Worm (Caenorhabditis elegans): ENCODE data around the gene F09F9.2.

F09F9.2 gene

DNA sequence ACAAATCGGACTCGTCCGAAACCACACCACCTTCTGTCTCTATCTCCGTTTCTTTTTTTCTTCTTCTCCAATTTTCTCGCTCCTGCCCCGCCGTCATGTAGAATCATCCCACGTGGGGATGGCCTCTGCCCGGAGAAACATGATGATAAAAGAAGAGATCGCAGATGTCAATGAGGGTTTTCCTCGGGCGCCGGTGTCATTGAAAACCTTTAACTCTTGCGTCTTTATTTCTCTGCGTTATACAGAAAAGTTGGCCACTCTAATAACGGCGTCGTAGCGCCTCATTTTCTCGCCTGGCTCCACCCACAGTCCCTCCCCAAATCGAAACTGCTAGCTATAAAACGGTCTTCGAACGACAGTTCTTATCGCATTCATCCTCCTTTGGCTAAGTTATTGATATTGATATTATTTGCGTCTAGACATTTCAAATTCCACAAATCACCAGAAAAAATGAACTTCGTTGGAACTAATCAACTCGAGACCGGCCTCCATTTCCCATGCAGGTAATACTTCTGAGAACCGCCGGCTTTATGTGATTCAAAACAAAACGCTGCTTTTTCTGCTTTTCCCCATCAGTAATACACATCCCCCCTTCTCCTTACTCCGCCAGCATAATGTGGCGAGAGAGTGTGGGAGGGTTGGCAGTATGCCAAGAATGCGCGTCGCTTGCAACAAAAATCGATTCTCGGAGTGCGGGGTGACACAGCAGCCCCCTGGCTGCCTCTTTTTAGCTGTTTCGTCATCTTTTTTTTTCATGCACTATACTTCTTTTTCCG is 34.0 kb upstream of the F09F9.2 start (continued):
- TF ChIP-seq madf-5 (GFP tag; IDR thresholded peaks at IDR 0.05) = 0 out of 4 replicates have a peak, but pooled peaks have one; percentile 32 to 56
- TF ChIP-seq jun-1 (tag; optimal IDR thresholded peaks at IDR 0.05) = no peak
- TF ChIP-seq fos-1 (tag; optimal IDR thresholded peaks at IDR 0.05) = no peak
- TF ChIP-seq pha-4 (GFP tag; IDR thresholded peaks at IDR 0.05) = peak; percentile 38; the same call in 1 of the 2 replicates
- peak; percentile 55 for TF ChIP-seq pha-4 (tag; optimal IDR thresholded peaks at IDR 0.05)
- TF ChIP-seq T26A8.4 (GFP tag; IDR thresholded peaks at IDR 0.05) = peak; percentile 35
- peak in 1 of 2 experiments; percentile 98 for TF ChIP-seq unc-62 (GFP tag; optimal IDR thresholded peaks at IDR 0.05 in 1 of 2)
- no peak for TF ChIP-seq unc-62 (tag; optimal IDR thresholded peaks at IDR 0.05)
- TF ChIP-seq F44E2.7 (GFP tag; IDR thresholded peaks at IDR 0.05) = no peak
- no peak for TF ChIP-seq Y75B8A.6 (GFP tag; IDR thresholded peaks at IDR 0.05)
- TF ChIP-seq nhr-11 (tag; optimal IDR thresholded peaks at IDR 0.05) = peak; percentile 64
- TF ChIP-seq nhr-42 (GFP tag; IDR thresholded peaks at IDR 0.05) = 0 out of 2 replicates have a peak, but pooled peaks have one; percentile 47
- peak; percentile 47 for TF ChIP-seq dve-1 (tag; optimal IDR thresholded peaks at IDR 0.05; ENCODE audit: insufficient read depth)
- TF ChIP-seq mep-1 (tag; optimal IDR thresholded peaks at IDR 0.05) = peak; percentile 82
- no peak for TF ChIP-seq saeg-2 (GFP tag; IDR thresholded peaks at IDR 0.05)
- TF ChIP-seq dmd-9 (GFP tag; IDR thresholded peaks at IDR 0.05) = peak; percentile 82; the same call in 1 of the 2 replicates
- TF ChIP-seq hlh-11 (tag; optimal IDR thresholded peaks at IDR 0.05) = peak; percentile 95
- peak; percentile 53; the same call in 1 of the 2 replicates for TF ChIP-seq mxl-2 (GFP tag; conservative IDR thresholded peaks at IDR 0.05)
- peak; percentile 18; the same call in 1 of the 2 replicates for TF ChIP-seq mdt-29 (GFP tag; IDR thresholded peaks at IDR 0.05)
- TF ChIP-seq tra-1 (GFP tag; IDR thresholded peaks at IDR 0.05) = peak; percentile 29; the same call in 1 of the 2 replicates
- TF ChIP-seq attf-4 (tag; optimal IDR thresholded peaks at IDR 0.05) = no peak
- peak; percentile 9 for TF ChIP-seq nhr-6 (tag; optimal IDR thresholded peaks at IDR 0.05)
- TF ChIP-seq daf-8 (GFP tag; IDR thresholded peaks at IDR 0.05) = 0 out of 2 replicates have a peak, but pooled peaks have one; percentile 34
- peak; percentile 57; the same call in 1 of the 2 replicates for TF ChIP-seq ctbp-1 (GFP tag; IDR thresholded peaks at IDR 0.05)
- TF ChIP-seq zfp-2 (tag; optimal IDR thresholded peaks at IDR 0.05) = peak; percentile 36
- peak; percentile 11 to 48 for TF ChIP-seq lsy-2 (tag; optimal IDR thresholded peaks at IDR 0.05)
- TF ChIP-seq Y5F2A.4 (GFP tag; optimal IDR thresholded peaks at IDR 0.05) = peak; percentile 40
- TF ChIP-seq ZK337.2 (GFP tag; IDR thresholded peaks at IDR 0.05) = peak; percentile 42
- no peak for TF ChIP-seq lin-29 (GFP tag; IDR thresholded peaks at IDR 0.05)
- TF ChIP-seq T20F7.1 (GFP tag; optimal IDR thresholded peaks at IDR 0.05) = no peak
- peak; percentile 97 to 98 for TF ChIP-seq mdl-1 (tag; optimal IDR thresholded peaks at IDR 0.05)
- TF ChIP-seq nhr-25 (tag; optimal IDR thresholded peaks at IDR 0.05; ENCODE audit: borderline replicate concordance, insufficient read depth) = peak; percentile 95
- TF ChIP-seq egl-43 (GFP tag; IDR thresholded peaks at IDR 0.05) = peak; percentile 75
- peak; percentile 23 for TF ChIP-seq dpl-1 (GFP tag; optimal IDR thresholded peaks at IDR 0.05)
- TF ChIP-seq nhr-111 (GFP tag; optimal IDR thresholded peaks at IDR 0.05) = no peak
- no peak for TF ChIP-seq daf-19 (GFP tag; conservative IDR thresholded peaks at IDR 0.05)
- TF ChIP-seq F10B5.3 (tag; optimal IDR thresholded peaks at IDR 0.05) = no peak
- TF ChIP-seq dmd-8 (GFP tag; IDR thresholded peaks at IDR 0.05) = no peak
- peak in 1 of 2 experiments; percentile 34 for TF ChIP-seq daf-16 (GFP tag; optimal IDR thresholded peaks at IDR 0.05)
- TF ChIP-seq daf-16 (tag; optimal IDR thresholded peaks at IDR 0.05) = peak; percentile 70
- no peak for TF ChIP-seq tag-97 (GFP tag; IDR thresholded peaks at IDR 0.05)
- TF ChIP-seq sdz-12 (GFP tag; optimal IDR thresholded peaks at IDR 0.05) = no peak
- no peak for TF ChIP-seq vab-7 (GFP tag; IDR thresholded peaks at IDR 0.05)
- TF ChIP-seq nhr-77 (tag; optimal IDR thresholded peaks at IDR 0.05) = peak; percentile 49
- no peak for TF ChIP-seq F26F4.8 (GFP tag; conservative IDR thresholded peaks at IDR 0.05)
- TF ChIP-seq Y105C5A.15 (GFP tag; IDR thresholded peaks at IDR 0.05) = no peak
- peak; percentile 48 for TF ChIP-seq nhr-10 (tag; optimal IDR thresholded peaks at IDR 0.05)
- peak; percentile 97 for TF ChIP-seq dmd-6 (GFP tag; IDR thresholded peaks at IDR 0.05)
- TF ChIP-seq ces-1 (GFP tag; optimal IDR thresholded peaks at IDR 0.05) = no peak
- no peak for TF ChIP-seq ceh-62 (tag; optimal IDR thresholded peaks at IDR 0.05)

Data from whole organism, L4 larva.